Worm (Caenorhabditis elegans): ENCODE results near the gene C07A12.2.
A peak's percentile ranks its signal among the peaks of the same experiment; 100 is the strongest.

C07A12.2 gene

DNA sequence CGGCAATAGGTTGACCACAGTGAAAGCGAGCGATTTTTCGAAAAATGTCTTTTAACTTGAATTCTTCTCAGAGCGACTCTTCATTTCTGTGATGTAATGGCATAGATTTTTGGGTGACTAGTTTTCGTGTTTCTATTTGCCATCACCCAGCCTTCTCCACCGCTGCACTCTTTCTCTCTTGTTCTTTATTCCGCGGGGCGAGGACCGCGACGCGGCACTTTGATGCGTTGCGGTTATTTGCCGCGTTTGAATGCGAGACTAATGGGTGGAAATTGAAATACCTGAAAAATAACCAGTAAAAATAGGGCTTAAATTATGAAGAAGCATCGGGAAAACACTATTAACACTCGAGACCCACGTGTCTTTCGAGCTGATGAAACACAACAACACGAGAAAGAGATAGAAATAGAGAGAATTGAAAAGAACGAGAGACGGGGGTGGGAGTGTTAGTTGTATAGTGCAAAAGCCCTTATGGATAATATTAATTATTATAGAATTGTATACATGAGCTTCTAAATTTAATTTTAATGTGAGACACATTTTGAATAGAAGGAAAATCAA is 40.5 kb upstream of the C07A12.2 start, which contains the start of gene dgk-2 (continued):
- TF ChIP-seq sma-9 (GFP tag; optimal IDR thresholded peaks at IDR 0.05) (no peak), sma-9 (tag; optimal IDR thresholded peaks at IDR 0.05) (no peak), nhr-12 (tag; optimal IDR thresholded peaks at IDR 0.05) (no peak), fos-1 (tag; optimal IDR thresholded peaks at IDR 0.05) (peak; percentile 4)

DNA sequence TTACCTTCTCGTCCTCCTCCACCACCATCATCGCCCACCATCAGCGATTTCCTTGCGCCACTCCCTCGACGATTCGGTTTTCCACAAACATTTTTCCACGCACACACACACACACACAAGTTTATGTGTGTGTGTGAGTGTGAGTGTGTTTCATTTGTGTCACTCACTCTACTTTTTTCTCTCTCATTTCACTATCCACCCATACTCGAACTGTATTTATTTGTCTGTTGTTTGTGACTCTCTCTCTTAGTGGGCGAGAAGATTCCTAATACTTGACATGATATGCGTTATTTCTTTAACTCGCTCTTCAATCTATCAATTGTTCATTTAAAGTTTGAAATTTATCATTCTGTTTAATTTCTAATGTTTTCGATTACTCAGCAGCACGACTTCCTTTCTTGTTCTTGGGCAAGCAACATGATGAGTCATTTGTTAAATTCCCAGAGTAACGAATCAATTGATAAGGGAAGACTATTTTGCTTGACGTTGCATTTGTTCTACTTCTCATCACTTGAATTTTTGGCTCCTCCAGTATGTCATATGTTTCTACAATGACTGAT is 37.4 kb upstream of the C07A12.2 start:
- TF ChIP-seq gmeb-1 (tag; optimal IDR thresholded peaks at IDR 0.05) (no peak), crh-2 (tag; optimal IDR thresholded peaks at IDR 0.05) (peak; percentile 34), skn-1 (tag; optimal IDR thresholded peaks at IDR 0.05) (no peak), fos-1 (tag; optimal IDR thresholded peaks at IDR 0.05) (peak; percentile 59), nhr-129 (tag; optimal IDR thresholded peaks at IDR 0.05) (peak; percentile 84), F13H6.1 (tag; optimal IDR thresholded peaks at IDR 0.05) (peak; percentile 14), nhr-10 (tag; optimal IDR thresholded peaks at IDR 0.05) (no peak), blmp-1 (tag; optimal IDR thresholded peaks at IDR 0.05; ENCODE audit: insufficient read depth) (peak; percentile 19), nhr-11 (tag; optimal IDR thresholded peaks at IDR 0.05) (no peak), nhr-25 (tag; optimal IDR thresholded peaks at IDR 0.05) (peak; percentile 42), sma-3 (GFP tag; optimal IDR thresholded peaks at IDR 0.05) (peak; percentile 43), ceh-16 (tag; optimal IDR thresholded peaks at IDR 0.05) (no peak)

DNA sequence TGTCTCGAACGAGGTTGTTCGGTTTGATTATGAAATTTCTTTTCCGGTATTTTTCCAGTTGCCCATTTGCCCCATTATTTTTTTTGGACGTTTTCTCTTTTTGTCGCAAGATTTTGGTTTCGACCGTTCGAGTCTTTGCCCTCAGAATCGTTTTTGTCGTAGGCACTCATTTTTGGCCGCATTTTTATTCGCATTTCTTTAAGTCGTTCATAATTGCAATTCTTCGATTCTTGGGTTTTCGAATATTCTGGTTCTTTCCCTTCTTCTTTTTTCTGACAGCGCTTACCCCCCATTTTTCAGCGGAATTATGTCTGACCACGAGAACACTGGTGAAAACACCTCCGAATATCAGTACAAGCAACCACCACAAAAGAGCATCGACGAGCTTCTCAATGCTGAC is 36.4 kb upstream of the C07A12.2 start, which contains the start of gene rhi-1:
Gene rhi-1 (plus strand): TSS at position 301 of the 400 bp plus-strand sequence.
- TF ChIP-seq nhr-11 (tag; optimal IDR thresholded peaks at IDR 0.05): no peak
- TF ChIP-seq nhr-12 (tag; optimal IDR thresholded peaks at IDR 0.05): no peak
- TF ChIP-seq nhr-77 (tag; optimal IDR thresholded peaks at IDR 0.05): no peak
- no peak for TF ChIP-seq nhr-129 (tag; optimal IDR thresholded peaks at IDR 0.05)
- no peak for TF ChIP-seq ceh-82 (tag; optimal IDR thresholded peaks at IDR 0.05)
- TF ChIP-seq ama-1 (optimal IDR thresholded peaks at IDR 0.05): no peak
- TF ChIP-seq mbf-1 (tag; optimal IDR thresholded peaks at IDR 0.05): no peak
- no peak for TF ChIP-seq zag-1 (tag; optimal IDR thresholded peaks at IDR 0.05)
- TF ChIP-seq R02D3.7 (tag; optimal IDR thresholded peaks at IDR 0.05): no peak
- no peak for TF ChIP-seq nhr-21 (tag; optimal IDR thresholded peaks at IDR 0.05)
- no peak for TF ChIP-seq sem-4 (tag; optimal IDR thresholded peaks at IDR 0.05)
- TF ChIP-seq C34F6.9 (tag; optimal IDR thresholded peaks at IDR 0.05): no peak
- no peak for TF ChIP-seq sma-3 (GFP tag; optimal IDR thresholded peaks at IDR 0.05)
- TF ChIP-seq nhr-237 (tag; optimal IDR thresholded peaks at IDR 0.05): no peak
- TF ChIP-seq ZK546.5 (tag; optimal IDR thresholded peaks at IDR 0.05): no peak
- TF ChIP-seq lsy-2 (tag; optimal IDR thresholded peaks at IDR 0.05): no peak

DNA sequence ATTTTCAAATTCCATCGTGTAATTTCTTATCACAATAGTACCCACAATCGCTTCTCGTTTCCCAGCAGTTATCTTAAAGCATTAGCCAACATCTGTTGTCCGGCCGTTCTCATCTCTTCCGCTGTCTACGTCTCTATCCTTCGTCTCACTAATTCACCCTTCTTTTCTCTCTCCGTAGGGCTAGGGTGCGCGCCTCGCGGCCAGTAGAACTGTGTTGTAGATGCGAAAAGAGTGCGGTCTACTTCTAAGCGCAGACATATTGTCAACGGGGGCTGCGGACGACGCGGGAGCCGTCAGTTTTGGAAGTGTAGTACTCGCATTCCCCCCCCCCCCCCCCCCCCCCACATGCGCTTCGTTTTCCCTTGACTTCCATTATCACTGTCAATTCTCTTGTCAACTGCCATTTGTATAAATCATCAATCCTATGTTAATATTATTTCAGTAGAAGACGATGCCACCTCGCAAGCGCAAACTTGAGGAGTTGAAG is 30.9 kb upstream of the C07A12.2 start, which contains the start of gene spr-3:
Gene spr-3 (plus strand): TSS at position 437 of the 487 bp plus-strand sequence.
- TF ChIP-seq unc-55 (GFP tag; optimal IDR thresholded peaks at IDR 0.05) (peak; percentile 3), lin-11 (tag; optimal IDR thresholded peaks at IDR 0.05) (no peak)

DNA sequence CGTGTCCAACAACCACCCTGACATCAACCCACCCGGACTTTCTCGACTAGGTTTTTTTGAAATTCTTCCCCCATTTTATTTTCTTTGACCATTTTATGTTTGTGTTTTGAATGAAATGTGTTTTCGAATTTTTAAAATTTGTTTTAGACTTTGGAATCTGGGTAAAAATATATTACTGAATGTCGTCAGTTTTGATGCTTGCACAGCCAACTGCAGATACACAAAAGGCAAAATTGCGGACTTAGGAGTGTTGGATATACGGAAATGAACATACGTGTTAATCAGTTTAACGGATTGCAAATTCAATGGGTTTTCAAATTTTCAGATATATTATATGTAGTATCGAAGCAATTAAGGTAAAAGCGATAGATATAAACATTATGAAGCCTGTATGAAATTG is 27.9 kb upstream of the C07A12.2 start:
- TF ChIP-seq mbf-1 (tag; optimal IDR thresholded peaks at IDR 0.05) (no peak), dmd-4 (tag; optimal IDR thresholded peaks at IDR 0.05) (no peak), ceh-82 (tag; optimal IDR thresholded peaks at IDR 0.05) (no peak), unc-55 (GFP tag; optimal IDR thresholded peaks at IDR 0.05) (peak; percentile 37), ztf-1 (GFP tag; conservative IDR thresholded peaks at IDR 0.05) (no peak), nhr-10 (tag; optimal IDR thresholded peaks at IDR 0.05) (no peak), peb-1 (tag; optimal IDR thresholded peaks at IDR 0.05) (no peak), snpc-4 (tag; optimal IDR thresholded peaks at IDR 0.05) (no peak), elt-1 (tag; optimal IDR thresholded peaks at IDR 0.05) (no peak), unc-62 (GFP tag; optimal IDR thresholded peaks at IDR 0.05) (no peak), nhr-12 (tag; optimal IDR thresholded peaks at IDR 0.05) (no peak), nhr-129 (tag; optimal IDR thresholded peaks at IDR 0.05) (peak; percentile 5), nhr-25 (tag; optimal IDR thresholded peaks at IDR 0.05) (no peak), mab-5 (tag; optimal IDR thresholded peaks at IDR 0.05) (no peak), ceh-16 (tag; optimal IDR thresholded peaks at IDR 0.05) (no peak), nhr-6 (tag; optimal IDR thresholded peaks at IDR 0.05) (no peak), sma-9 (GFP tag; optimal IDR thresholded peaks at IDR 0.05) (peak; percentile 21), sma-9 (tag; optimal IDR thresholded peaks at IDR 0.05) (no peak), C34F6.9 (tag; optimal IDR thresholded peaks at IDR 0.05) (peak; percentile 50), lsy-2 (tag; optimal IDR thresholded peaks at IDR 0.05) (peak in 1 of 2 experiments; percentile 38), skn-1 (tag; optimal IDR thresholded peaks at IDR 0.05) (no peak), sem-4 (tag; optimal IDR thresholded peaks at IDR 0.05) (no peak), ztf-11 (tag; optimal IDR thresholded peaks at IDR 0.05) (no peak), sma-3 (GFP tag; optimal IDR thresholded peaks at IDR 0.05) (no peak), alr-1 (tag; optimal IDR thresholded peaks at IDR 0.05) (no peak), ama-1 (optimal IDR thresholded peaks at IDR 0.05) (no peak), lin-13 (GFP tag; optimal IDR thresholded peaks at IDR 0.05) (no peak), nhr-11 (tag; optimal IDR thresholded peaks at IDR 0.05) (no peak), ZK546.5 (tag; optimal IDR thresholded peaks at IDR 0.05) (no peak), unc-39 (tag; optimal IDR thresholded peaks at IDR 0.05) (no peak), ztf-4 (tag; optimal IDR thresholded peaks at IDR 0.05) (no peak), mdl-1 (tag; optimal IDR thresholded peaks at IDR 0.05) (no peak), blmp-1 (tag; optimal IDR thresholded peaks at IDR 0.05; ENCODE audit: insufficient read depth) (no peak)
